Worm (Caenorhabditis elegans): Measurements from ENCODE around the gene C28D4.8.

- no peak for TF ChIP-seq ref-1 (GFP tag; conservative IDR thresholded peaks at IDR 0.05)
- no peak for TF ChIP-seq klf-2 (GFP tag; conservative IDR thresholded peaks at IDR 0.05)
- no peak for TF ChIP-seq flt-1 (GFP tag; IDR thresholded peaks at IDR 0.05)
- TF ChIP-seq med-1 (GFP tag; optimal IDR thresholded peaks at IDR 0.05; ENCODE audit: insufficient read depth): no peak
- TF ChIP-seq ztf-23 (GFP tag; IDR thresholded peaks at IDR 0.05): no peak
- no peak for TF ChIP-seq tab-1 (GFP tag; IDR thresholded peaks at IDR 0.05)
- TF ChIP-seq T22C8.4 (GFP tag; IDR thresholded peaks at IDR 0.05): no peak
- no peak for TF ChIP-seq cog-1 (tag; optimal IDR thresholded peaks at IDR 0.05)
Observed at ce11 chrIV:9739001-9739400, 9.2 kb downstream of the C28D4.8 start.
